Worm (Caenorhabditis elegans): Measurements from ENCODE around the gene F16B4.5.

Gene F16B4.5

ce11 chrV:1631717-1632116 is 43.5 kb downstream of the F16B4.5 start, which contains the start of gene irld-17:
Gene irld-17 (plus strand): TSS chrV:1632017.
- TF ChIP-seq attf-4 (tag; optimal IDR thresholded peaks at IDR 0.05): no peak

- TF ChIP-seq mxl-2 (GFP tag; conservative IDR thresholded peaks at IDR 0.05) (no peak), ceh-28 (tag; optimal IDR thresholded peaks at IDR 0.05) (no peak), nhr-42 (GFP tag; IDR thresholded peaks at IDR 0.05) (no peak), Y105C5A.15 (GFP tag; IDR thresholded peaks at IDR 0.05) (no peak), pqm-1 (tag; optimal IDR thresholded peaks at IDR 0.05) (no peak), T26A8.4 (GFP tag; IDR thresholded peaks at IDR 0.05) (no peak), spr-1 (tag; optimal IDR thresholded peaks at IDR 0.05) (no peak), D1046.2 (GFP tag; IDR thresholded peaks at IDR 0.05) (no peak), lin-15B (tag; optimal IDR thresholded peaks at IDR 0.05) (no peak), set-16 (GFP tag; IDR thresholded peaks at IDR 0.05) (no peak), Y5F2A.4 (GFP tag; optimal IDR thresholded peaks at IDR 0.05) (no peak), unc-130 (GFP tag; optimal IDR thresholded peaks at IDR 0.05) (no peak), daf-19 (GFP tag; conservative IDR thresholded peaks at IDR 0.05) (no peak), zag-1 (tag; optimal IDR thresholded peaks at IDR 0.05) (no peak), dve-1 (tag; optimal IDR thresholded peaks at IDR 0.05; ENCODE audit: insufficient read depth) (no peak)
Observed at ce11 chrV:1635859-1636258, 47.6 kb downstream of the F16B4.5 start, which contains the start of gene str-222. Gene str-222 (plus strand): TSS chrV:1636159.

- no peak for TF ChIP-seq mxl-2 (GFP tag; conservative IDR thresholded peaks at IDR 0.05)
- no peak for TF ChIP-seq dmd-6 (GFP tag; IDR thresholded peaks at IDR 0.05)
- TF ChIP-seq unc-62 (GFP tag; optimal IDR thresholded peaks at IDR 0.05 in 1 of 2): no peak
- TF ChIP-seq unc-62 (tag; optimal IDR thresholded peaks at IDR 0.05): no peak
- no peak for TF ChIP-seq ceh-20 (GFP tag; IDR thresholded peaks at IDR 0.05)
- no peak for TF ChIP-seq nhr-76 (tag; optimal IDR thresholded peaks at IDR 0.05)
Observed at ce11 chrV:1640008-1640407, 51.8 kb downstream of the F16B4.5 start, which contains the start of gene str-221. Gene str-221 (plus strand): TSS chrV:1640308.
